Worm (Caenorhabditis elegans) whole organism, L4/young adult: ENCODE measurements around the gene Y66D12A.11.

Source experiments
- W03F9.2 ChIP-seq: fragments of 150-350 bp; optimal IDR thresholded peaks from 2 replicates; lab custom pipeline; 2014; ENCODE audit warnings: missing biosample characterization, missing genetic modification characterization
- dao-5 ChIP-seq: sonication (generic microtip); optimal IDR thresholded peaks from 2 replicates; lab custom pipeline; 2016; ENCODE audit warnings: missing genotype, missing genetic modification characterization, moderate library complexity, missing compliant biosample characterization

ce11 chrIII:11559677-11560076, 3.6 kb upstream of the Y66D12A.11 start:
- TF ChIP-seq dao-5 (tag; lab: Kevin White, UChicago), result no peak
- TF ChIP-seq W03F9.2 (tag; lab: Kevin White, UChicago), result no peak
